Fruit fly (Drosophila melanogaster): ENCODE measurements around the gene Ulp1.
A peak's percentile ranks its signal among the peaks of the same experiment; 100 is the strongest.

Gene Ulp1

DNA sequence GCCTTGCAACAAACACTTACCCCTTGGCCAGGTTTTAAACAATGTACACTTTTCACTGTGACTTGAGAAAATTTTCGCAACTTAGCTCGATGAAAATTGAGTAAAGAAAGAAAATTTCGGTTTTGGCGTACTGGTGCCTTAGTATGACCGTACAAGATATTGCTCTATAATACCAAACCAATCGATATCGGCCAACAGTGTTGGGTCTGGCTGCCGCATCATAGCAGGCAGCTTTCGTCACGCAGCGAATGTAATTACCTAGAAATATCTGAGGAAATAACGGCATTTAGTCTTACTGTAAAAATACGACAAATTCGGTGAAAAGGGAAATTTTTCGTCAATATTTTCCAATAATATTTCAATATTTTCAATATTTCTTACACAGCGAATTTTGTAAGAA, at the start of gene Ulp1:
TSS of gene Ulp1 (minus strand) at position 174 of the 400 bp plus-strand sequence.
- peak; percentile 24 for TF ChIP-seq Myc (optimal IDR thresholded peaks at IDR 0.05)
- TF ChIP-seq HLH106 (tag; optimal IDR thresholded peaks at IDR 0.05), result peak; percentile 13
- peak; percentile 89 for TF ChIP-seq Dif (GFP tag; optimal IDR thresholded peaks at IDR 0.05; ENCODE audit: partially characterized antibody)
- TF ChIP-seq CG32264 (GFP tag; optimal IDR thresholded peaks at IDR 0.05), result no peak
- peak; percentile 93 for TF ChIP-seq Vsx2 (GFP tag; optimal IDR thresholded peaks at IDR 0.05; ENCODE audit: partially characterized antibody)
- no peak for TF ChIP-seq sv (GFP tag; optimal IDR thresholded peaks at IDR 0.05)
- TF ChIP-seq Hr83 (GFP tag; optimal IDR thresholded peaks at IDR 0.05; ENCODE audit: poor library complexity, severe bottlenecking), result peak; percentile 52

DNA sequence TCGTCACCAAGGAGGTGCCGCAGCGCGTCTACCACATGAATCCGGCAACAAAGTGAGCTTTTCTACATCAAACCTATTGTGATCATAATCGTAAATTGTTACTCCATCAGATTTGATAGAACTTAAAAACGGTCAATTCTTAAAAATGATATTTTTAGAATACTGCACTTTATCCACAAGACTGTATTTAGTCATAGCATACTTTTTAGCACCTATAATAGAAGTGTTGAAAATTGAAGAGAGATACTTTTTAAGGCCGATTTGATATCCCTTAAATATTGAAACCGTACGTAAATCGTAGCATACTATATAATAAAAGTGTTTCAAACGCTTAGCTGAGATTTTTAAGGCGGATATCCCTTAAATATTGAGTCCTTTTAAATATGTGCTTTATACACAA, 42.2 kb upstream of the Ulp1 start:
- TF ChIP-seq woc (GFP tag; optimal IDR thresholded peaks at IDR 0.05), result no peak
- TF ChIP-seq h (GFP tag; optimal IDR thresholded peaks at IDR 0.05), result no peak

- no peak for TF ChIP-seq Jra (GFP tag; optimal IDR thresholded peaks at IDR 0.05)
- no peak for TF ChIP-seq woc (GFP tag; optimal IDR thresholded peaks at IDR 0.05)
- TF ChIP-seq lola (GFP tag; optimal IDR thresholded peaks at IDR 0.05), result no peak
- TF ChIP-seq pan (optimal IDR thresholded peaks at IDR 0.05), result no peak
- TF ChIP-seq Dfd (GFP tag; optimal IDR thresholded peaks at IDR 0.05), result no peak
- TF ChIP-seq dmrt93B (GFP tag; optimal IDR thresholded peaks at IDR 0.05), result no peak
- TF ChIP-seq jim (GFP tag; optimal IDR thresholded peaks at IDR 0.05), result no peak
- TF ChIP-seq OdsH (GFP tag; optimal IDR thresholded peaks at IDR 0.05), result no peak
- no peak for TF ChIP-seq h (GFP tag; optimal IDR thresholded peaks at IDR 0.05)
These were observed 41.4 kb upstream of the Ulp1 start for dm6 chrX:19249339-19249738.

- no peak for TF ChIP-seq Hr78 (GFP tag; optimal IDR thresholded peaks at IDR 0.05)
- TF ChIP-seq OdsH (GFP tag; optimal IDR thresholded peaks at IDR 0.05), result no peak
- TF ChIP-seq CG9705 (GFP tag; optimal IDR thresholded peaks at IDR 0.05), result no peak
- TF ChIP-seq ey (GFP tag; optimal IDR thresholded peaks at IDR 0.05), result no peak
- TF ChIP-seq CrebA (GFP tag; optimal IDR thresholded peaks at IDR 0.05; ENCODE audit: borderline replicate concordance), result no peak
- no peak for TF ChIP-seq usp (GFP tag; optimal IDR thresholded peaks at IDR 0.05)
- TF ChIP-seq GATAd (GFP tag; optimal IDR thresholded peaks at IDR 0.05), result no peak
- no peak for TF ChIP-seq fru (GFP tag; optimal IDR thresholded peaks at IDR 0.05)
- TF ChIP-seq woc (GFP tag; optimal IDR thresholded peaks at IDR 0.05), result no peak
- TF ChIP-seq sv (GFP tag; optimal IDR thresholded peaks at IDR 0.05), result no peak
- TF ChIP-seq dsf (GFP tag; optimal IDR thresholded peaks at IDR 0.05; ENCODE audit: borderline replicate concordance), result no peak
- no peak for TF ChIP-seq pan (optimal IDR thresholded peaks at IDR 0.05)
- no peak for TF ChIP-seq foxo (GFP tag; optimal IDR thresholded peaks at IDR 0.05)
- TF ChIP-seq dmrt93B (GFP tag; optimal IDR thresholded peaks at IDR 0.05), result no peak
- no peak for TF ChIP-seq sage (GFP tag; optimal IDR thresholded peaks at IDR 0.05)
These were observed 40.6 kb upstream of the Ulp1 start, which contains the start of gene Hs3st-B for dm6 chrX:19248426-19249217. Gene Hs3st-B (plus strand): TSS chrX:19248639.

- TF ChIP-seq Dif (GFP tag; optimal IDR thresholded peaks at IDR 0.05; ENCODE audit: partially characterized antibody) (no peak), OdsH (GFP tag; optimal IDR thresholded peaks at IDR 0.05) (peak; percentile 66), h (GFP tag; optimal IDR thresholded peaks at IDR 0.05) (peak; percentile 79), br (GFP tag; optimal IDR thresholded peaks at IDR 0.05) (peak; percentile 55), sv (GFP tag; optimal IDR thresholded peaks at IDR 0.05) (peak; percentile 29), rgr (GFP tag; optimal IDR thresholded peaks at IDR 0.05) (peak; percentile 65), dl (GFP tag; optimal IDR thresholded peaks at IDR 0.05; ENCODE audit: insufficient read depth in 1 of 2, partially characterized antibody in 2 of 2) (no peak), Myc (optimal IDR thresholded peaks at IDR 0.05) (no peak), Rel (GFP tag; optimal IDR thresholded peaks at IDR 0.05) (no peak), Rel (tag; optimal IDR thresholded peaks at IDR 0.05) (no peak), Hr83 (GFP tag; optimal IDR thresholded peaks at IDR 0.05; ENCODE audit: poor library complexity, severe bottlenecking) (no peak), psq (GFP tag; optimal IDR thresholded peaks at IDR 0.05) (peak; percentile 62), Sp1 (GFP tag; optimal IDR thresholded peaks at IDR 0.05) (peak; percentile 73), brk (GFP tag; optimal IDR thresholded peaks at IDR 0.05) (no peak), foxo (GFP tag; optimal IDR thresholded peaks at IDR 0.05) (peak in 1 of 2 experiments; percentile 79), N (GFP tag; optimal IDR thresholded peaks at IDR 0.05) (no peak), Mio (GFP tag; optimal IDR thresholded peaks at IDR 0.05) (no peak), dsf (GFP tag; optimal IDR thresholded peaks at IDR 0.05; ENCODE audit: borderline replicate concordance) (no peak), fru (GFP tag; optimal IDR thresholded peaks at IDR 0.05) (peak; percentile 78), CG9705 (GFP tag; optimal IDR thresholded peaks at IDR 0.05) (peak; percentile 10), CG32264 (GFP tag; optimal IDR thresholded peaks at IDR 0.05) (no peak), ey (GFP tag; optimal IDR thresholded peaks at IDR 0.05) (peak; percentile 66), HLH106 (tag; optimal IDR thresholded peaks at IDR 0.05) (peak; percentile 34), Jra (GFP tag; optimal IDR thresholded peaks at IDR 0.05) (peak; percentile 51)
These were observed 39.4 kb upstream of the Ulp1 start, which contains the start of gene CG7992 for dm6 chrX:19247200-19248052. Gene CG7992 (minus strand): TSS chrX:19247250.
